Worm (Caenorhabditis elegans) whole organism, L4 larva: Measurements from ENCODE around the gene ZK370.6.

ENCODE experiments used
- D1046.2 ChIP-seq: fragments of 200-800 bp; sonication (Bioruptor generic); IDR thresholded peaks from 2 replicates; pipeline ENCODE4 v1.3.6; 2022; ENCODE audit warnings: missing genetic modification characterization, missing compliant biosample characterization
- F10B5.3 ChIP-seq: sonication (generic microtip); optimal IDR thresholded peaks from 2 replicates; lab custom pipeline; 2016; ENCODE audit warnings: mild to moderate bottlenecking, missing genetic modification characterization, missing compliant biosample characterization
- F26F4.8 ChIP-seq: fragments of 200-800 bp; sonication (Bioruptor generic); conservative IDR thresholded peaks from 2 replicates; pipeline ENCODE4 v1.3.6; 2022; ENCODE audit warnings: missing genetic modification characterization, missing compliant biosample characterization
- F37D6.2 ChIP-seq: sonication (generic microtip); optimal IDR thresholded peaks from 2 replicates; lab custom pipeline; 2016; ENCODE audit warnings: mild to moderate bottlenecking, missing genetic modification characterization, missing compliant biosample characterization
- F49E8.2 ChIP-seq: sonication (generic microtip); optimal IDR thresholded peaks from 2 replicates; lab custom pipeline; 2016; ENCODE audit warnings: missing compliant biosample characterization, mild to moderate bottlenecking, missing genetic modification characterization, borderline replicate concordance
- T26A8.4 ChIP-seq: fragments of 200-800 bp; sonication (Bioruptor generic); IDR thresholded peaks from 2 replicates; pipeline ENCODE4 v1.3.6; 2022; ENCODE audit warnings: missing genetic modification characterization, missing compliant biosample characterization
- Y48G9A.11 ChIP-seq: fragments of 200-800 bp; sonication (Bioruptor generic); IDR thresholded peaks from 2 replicates; pipeline ENCODE4 v1.3.6; 2022; ENCODE audit warnings: missing genetic modification reagents, missing genetic modification characterization, missing compliant biosample characterization
- Y5F2A.4 ChIP-seq: fragments of 200-800 bp; sonication (Bioruptor generic); optimal IDR thresholded peaks from 2 replicates; lab custom pipeline; 2018; ENCODE audit warnings: mild to moderate bottlenecking, missing genetic modification characterization, missing compliant biosample characterization
- Y75B8A.6 ChIP-seq: fragments of 200-800 bp; sonication (Bioruptor generic); IDR thresholded peaks from 2 replicates; pipeline ENCODE4 v1.3.6; 2022; ENCODE audit warnings: missing genetic modification reagents, missing genetic modification characterization, missing compliant biosample characterization
- ZK337.2 ChIP-seq: fragments of 200-800 bp; sonication (Bioruptor generic); IDR thresholded peaks from 2 replicates; pipeline ENCODE4 v1.3.6; 2022; ENCODE audit warnings: missing genetic modification reagents, missing genetic modification characterization, missing compliant biosample characterization
- ZK546.5 ChIP-seq, 2 experiments: sonication (generic microtip); optimal IDR thresholded peaks; 2 replicates each; lab custom pipeline; 2017; ENCODE audit warnings: missing biosample characterization in 2 of 2, missing genetic modification characterization in 2 of 2
- ama-1 ChIP-seq: fragments of 150-350 bp; optimal IDR thresholded peaks from 2 replicates; lab custom pipeline; 2014; ENCODE audit warnings: inconsistent platforms, mixed read lengths
- ceh-20 ChIP-seq: fragments of 200-800 bp; sonication (Bioruptor generic); IDR thresholded peaks from 2 replicates; pipeline ENCODE4 v1.3.6; 2022; ENCODE audit warnings: missing genetic modification reagents, missing genetic modification characterization, missing compliant biosample characterization
- ceh-28 ChIP-seq: fragments of 150-350 bp; optimal IDR thresholded peaks from 2 replicates; lab custom pipeline; 2014; ENCODE audit warnings: missing biosample characterization, missing genetic modification reagents, missing genetic modification characterization
- ceh-62 ChIP-seq: sonication (generic microtip); optimal IDR thresholded peaks from 2 replicates; lab custom pipeline; 2017; ENCODE audit warnings: missing biosample characterization, missing genetic modification characterization
- ctbp-1 ChIP-seq: fragments of 200-800 bp; sonication (Bioruptor generic); IDR thresholded peaks from 2 replicates; pipeline ENCODE4 v1.3.6; 2022; ENCODE audit warnings: missing genetic modification reagents, missing genetic modification characterization, missing compliant biosample characterization
- daf-12 ChIP-seq: fragments of 150-350 bp; optimal IDR thresholded peaks from 2 replicates; lab custom pipeline; 2014; ENCODE audit warnings: missing biosample characterization, missing genetic modification reagents, missing genetic modification characterization
- daf-19 ChIP-seq: fragments of 200-800 bp; sonication (Bioruptor generic); conservative IDR thresholded peaks from 2 replicates; pipeline ENCODE4 v1.3.6; 2022; ENCODE audit warnings: missing genetic modification characterization, missing compliant biosample characterization
- dmd-6 ChIP-seq: fragments of 200-800 bp; sonication (Bioruptor generic); IDR thresholded peaks from 2 replicates; pipeline ENCODE4 v1.3.6; 2022; ENCODE audit warnings: missing genetic modification reagents, missing genetic modification characterization, missing compliant biosample characterization
- dmd-8 ChIP-seq: fragments of 200-800 bp; sonication (Bioruptor generic); IDR thresholded peaks from 2 replicates; pipeline ENCODE4 v1.3.6; 2022; ENCODE audit warnings: missing genetic modification characterization, missing compliant biosample characterization
- dve-1 ChIP-seq: sonication (generic microtip); optimal IDR thresholded peaks from 2 replicates; lab custom pipeline; 2017; ENCODE audit warnings: antibody characterized with exemption, mild to moderate bottlenecking, missing genetic modification characterization, missing compliant biosample characterization; ENCODE audit not compliant: insufficient read depth
- egl-27 ChIP-seq: sonication (generic microtip); optimal IDR thresholded peaks from 3 replicates; lab custom pipeline; 2017; ENCODE audit warnings: missing biosample characterization, missing genetic modification reagents, missing genetic modification characterization
- egl-43 ChIP-seq: fragments of 200-800 bp; sonication (Bioruptor generic); IDR thresholded peaks from 2 replicates; pipeline ENCODE4 v1.3.6; 2022; ENCODE audit warnings: missing genetic modification reagents, missing genetic modification characterization, missing compliant biosample characterization
- fkh-10 ChIP-seq: fragments of 150-350 bp; optimal IDR thresholded peaks from 2 replicates; lab custom pipeline; 2014; ENCODE audit warnings: missing biosample characterization, missing genetic modification reagents, missing genetic modification characterization
- hlh-11 ChIP-seq: fragments of 200-800 bp; sonication (Bioruptor generic); optimal IDR thresholded peaks from 2 replicates; lab custom pipeline; 2018; ENCODE audit warnings: mild to moderate bottlenecking, missing genetic modification characterization, missing compliant biosample characterization
- hmg-1.1 ChIP-seq: fragments of 200-800 bp; sonication (Bioruptor generic); IDR thresholded peaks from 2 replicates; pipeline ENCODE4 v1.3.6; 2022; ENCODE audit warnings: missing genetic modification reagents, missing genetic modification characterization, missing compliant biosample characterization
- jun-1 ChIP-seq: fragments of 150-350 bp; optimal IDR thresholded peaks from 2 replicates; lab custom pipeline; 2014; ENCODE audit warnings: missing biosample characterization, missing genetic modification reagents, missing genetic modification characterization
- lim-7 ChIP-seq: fragments of 200-800 bp; sonication (Bioruptor generic); IDR thresholded peaks from 2 replicates; pipeline ENCODE4 v1.3.6; 2022; ENCODE audit warnings: missing genetic modification characterization, missing compliant biosample characterization
- lin-1 ChIP-seq: fragments of 200-800 bp; sonication (Bioruptor generic); IDR thresholded peaks from 2 replicates; pipeline ENCODE4 v1.3.6; 2022; ENCODE audit warnings: missing genetic modification reagents, missing genetic modification characterization, missing compliant biosample characterization
- lin-13 ChIP-seq: fragments of 150-350 bp; optimal IDR thresholded peaks from 2 replicates; lab custom pipeline; 2014; ENCODE audit warnings: missing biosample characterization, missing genetic modification reagents, missing genetic modification characterization
- lin-29 ChIP-seq: fragments of 200-800 bp; sonication (Bioruptor generic); IDR thresholded peaks from 2 replicates; pipeline ENCODE4 v1.3.6; 2022; ENCODE audit warnings: missing genetic modification reagents, missing genetic modification characterization, missing compliant biosample characterization
- lin-38 ChIP-seq: fragments of 200-800 bp; sonication (Bioruptor generic); IDR thresholded peaks from 2 replicates; pipeline ENCODE4 v1.3.6; 2022; ENCODE audit warnings: missing genetic modification reagents, missing genetic modification characterization, missing compliant biosample characterization
- lir-3 ChIP-seq: sonication (generic microtip); optimal IDR thresholded peaks from 2 replicates; lab custom pipeline; 2016; ENCODE audit warnings: mild to moderate bottlenecking, missing genetic modification characterization, missing compliant biosample characterization
- madf-5 ChIP-seq, 2 experiments: fragments of 200-800 bp; sonication (Bioruptor generic); IDR thresholded peaks; 2 replicates each; pipeline ENCODE4 v1.3.6; 2022; ENCODE audit warnings: missing compliant biosample characterization in 2 of 2, missing genetic modification characterization in 2 of 2
- mes-2 ChIP-seq: sonication (generic microtip); optimal IDR thresholded peaks from 2 replicates; lab custom pipeline; 2016; ENCODE audit warnings: missing genotype, mild to moderate bottlenecking, missing genetic modification characterization, missing compliant biosample characterization; ENCODE audit not compliant: poor library complexity, severe bottlenecking
- mxl-2 ChIP-seq: fragments of 200-800 bp; sonication (Bioruptor generic); conservative IDR thresholded peaks from 2 replicates; pipeline ENCODE4 v1.3.6; 2022; ENCODE audit warnings: missing genetic modification reagents, missing genetic modification characterization, missing compliant biosample characterization
- nhr-10 ChIP-seq: fragments of 150-350 bp; optimal IDR thresholded peaks from 2 replicates; lab custom pipeline; 2014; ENCODE audit warnings: missing biosample characterization, missing genetic modification characterization
- nhr-102 ChIP-seq: sonication (generic microtip); optimal IDR thresholded peaks from 2 replicates; lab custom pipeline; 2016; ENCODE audit warnings: mild to moderate bottlenecking, missing genetic modification characterization, moderate library complexity, missing compliant biosample characterization
- nhr-11 ChIP-seq: fragments of 150-350 bp; optimal IDR thresholded peaks from 2 replicates; lab custom pipeline; 2014; ENCODE audit warnings: missing biosample characterization, missing genetic modification characterization
- nhr-111 ChIP-seq: fragments of 200-800 bp; sonication (Bioruptor generic); optimal IDR thresholded peaks from 2 replicates; lab custom pipeline; 2018; ENCODE audit warnings: mild to moderate bottlenecking, missing genetic modification characterization, missing compliant biosample characterization
- nhr-41 ChIP-seq: fragments of 200-800 bp; sonication (Bioruptor generic); IDR thresholded peaks from 2 replicates; pipeline ENCODE4 v1.3.6; 2022; ENCODE audit warnings: missing genetic modification reagents, missing genetic modification characterization, missing compliant biosample characterization
- nhr-48 ChIP-seq: sonication (generic microtip); optimal IDR thresholded peaks from 2 replicates; lab custom pipeline; 2016; ENCODE audit warnings: mild to moderate bottlenecking, missing genetic modification characterization, missing compliant biosample characterization
- pha-4 ChIP-seq, 2 experiments: fragments of 150-350 bp in 1 of 2; fragments of 200-800 bp in 1 of 2; sonication (Bioruptor generic) in 1 of 2; IDR thresholded peaks in 1 of 2; optimal IDR thresholded peaks in 1 of 2; 2 replicates each; pipeline versions ENCODE4 v1.3.6 to Lab custom; 2014 to 2022; ENCODE audit warnings: missing genetic modification characterization in 2 of 2, missing genetic modification reagents in 2 of 2, missing biosample characterization in 1 of 2, missing compliant biosample characterization in 1 of 2
- sdz-12 ChIP-seq: fragments of 200-800 bp; sonication (Bioruptor generic); optimal IDR thresholded peaks from 2 replicates; lab custom pipeline; 2018; ENCODE audit warnings: mild to moderate bottlenecking, missing genetic modification characterization, missing compliant biosample characterization
- set-16 ChIP-seq: fragments of 200-800 bp; sonication (Bioruptor generic); IDR thresholded peaks from 2 replicates; pipeline ENCODE4 v1.3.6; 2022; ENCODE audit warnings: missing genetic modification reagents, missing genetic modification characterization, missing compliant biosample characterization
- snpc-4 ChIP-seq: fragments of 150-350 bp; optimal IDR thresholded peaks from 2 replicates; lab custom pipeline; 2014; ENCODE audit warnings: missing biosample characterization, missing genetic modification characterization
- tag-97 ChIP-seq: fragments of 200-800 bp; sonication (Bioruptor generic); IDR thresholded peaks from 2 replicates; pipeline ENCODE4 v1.3.6; 2022; ENCODE audit warnings: missing genetic modification characterization, missing compliant biosample characterization
- tra-1 ChIP-seq: fragments of 200-800 bp; sonication (Bioruptor generic); IDR thresholded peaks from 2 replicates; pipeline ENCODE4 v1.3.6; 2022; ENCODE audit warnings: missing genetic modification reagents, missing genetic modification characterization, missing compliant biosample characterization
- unc-62 ChIP-seq, 3 experiments: fragments of 150-350 bp in 1 of 3; sonication (generic microtip); optimal IDR thresholded peaks in 2 of 3; peaks in 1 of 3; 1 replicate in 1 of 3; 2 replicates in 2 of 3; lab custom pipeline; 2014 to 2017; ENCODE audit warnings: missing biosample characterization in 3 of 3, missing genetic modification characterization in 3 of 3, missing genetic modification reagents in 3 of 3, missing genotype in 1 of 3
- ztf-11 ChIP-seq: fragments of 150-350 bp; optimal IDR thresholded peaks from 2 replicates; lab custom pipeline; 2014; ENCODE audit warnings: missing biosample characterization, missing genetic modification characterization
- ztf-7 ChIP-seq: fragments of 150-350 bp; optimal IDR thresholded peaks from 2 replicates; lab custom pipeline; 2014; ENCODE audit warnings: missing biosample characterization, missing genetic modification characterization

Gene ZK370.6

ce11 chrIII:8780473-8780872 lies 36.8 kb upstream of the ZK370.6 start (continued):
- TF ChIP-seq lir-3 (tag; lab: Kevin White, UChicago): no peak
- no peak for TF ChIP-seq F49E8.2 (tag; lab: Kevin White, UChicago)
- no peak for TF ChIP-seq lin-13
- TF ChIP-seq ceh-62: no peak
- TF ChIP-seq D1046.2: no peak
- TF ChIP-seq nhr-10: no peak
- TF ChIP-seq ama-1 (lab: Kevin White, UChicago): no peak
- no peak for TF ChIP-seq snpc-4 (tag; lab: Kevin White, UChicago)
- TF ChIP-seq F26F4.8 (GFP tag; lab: Robert Waterston, UW): no peak
- no peak for TF ChIP-seq egl-43
- TF ChIP-seq pha-4 (GFP tag; IDR thresholded peaks at IDR 0.05; lab: Robert Waterston, UW): no peak
- TF ChIP-seq pha-4 (tag; optimal IDR thresholded peaks at IDR 0.05; lab: Kevin White, UChicago): no peak
- no peak for TF ChIP-seq fkh-10 (GFP tag; lab: Kevin White, UChicago)
- TF ChIP-seq ctbp-1: no peak
- TF ChIP-seq dmd-8 (GFP tag; lab: Robert Waterston, UW): no peak
- TF ChIP-seq Y48G9A.11 (GFP tag; lab: Robert Waterston, UW): no peak
- TF ChIP-seq mxl-2 (GFP tag; lab: Robert Waterston, UW): no peak
- no peak for TF ChIP-seq sdz-12 (GFP tag; lab: Kevin White, UChicago)
- TF ChIP-seq egl-27: no peak
- TF ChIP-seq ZK546.5 (tag; optimal IDR thresholded peaks at IDR 0.05; lab: Kevin White, UChicago): no peak
- peak; percentile 48 for TF ChIP-seq nhr-11 (tag; lab: Kevin White, UChicago)
- no peak for TF ChIP-seq nhr-111 (GFP tag; lab: Kevin White, UChicago)
- peak; percentile 89 for TF ChIP-seq hlh-11 (tag; lab: Kevin White, UChicago)
- no peak for TF ChIP-seq lin-29 (GFP tag; lab: Robert Waterston, UW)
- TF ChIP-seq ztf-7 (tag; lab: Kevin White, UChicago): no peak
- peak in 1 of 2 experiments; percentile 99 for TF ChIP-seq unc-62 (GFP tag; optimal IDR thresholded peaks at IDR 0.05 in 1 of 2; lab: Kevin White, UChicago)
- no peak for TF ChIP-seq unc-62 (tag; optimal IDR thresholded peaks at IDR 0.05; lab: Kevin White, UChicago)
- TF ChIP-seq Y75B8A.6 (GFP tag; lab: Robert Waterston, UW): no peak
- no peak for TF ChIP-seq jun-1 (tag; lab: Kevin White, UChicago)
- peak; percentile 33 for TF ChIP-seq dve-1
- no peak for TF ChIP-seq daf-12 (tag; lab: Kevin White, UChicago)
- TF ChIP-seq set-16: no peak
- no peak for TF ChIP-seq lim-7 (GFP tag; lab: Robert Waterston, UW)
- no peak for TF ChIP-seq nhr-102
- no peak for TF ChIP-seq ztf-11 (tag; lab: Kevin White, UChicago)
- no peak for TF ChIP-seq lin-1
- TF ChIP-seq F37D6.2 (tag; lab: Kevin White, UChicago): no peak
- no peak for TF ChIP-seq Y5F2A.4 (GFP tag; lab: Kevin White, UChicago)
- peak; percentile 45; the same call in 1 of the 2 replicates for TF ChIP-seq dmd-6 (GFP tag; lab: Robert Waterston, UW)
- no peak for TF ChIP-seq daf-19 (GFP tag; lab: Robert Waterston, UW)
- TF ChIP-seq tra-1 (GFP tag; lab: Robert Waterston, UW): no peak
- no peak for TF ChIP-seq T26A8.4 (GFP tag; lab: Robert Waterston, UW)
- TF ChIP-seq hmg-1.1: no peak
- TF ChIP-seq ceh-20 (GFP tag; lab: Robert Waterston, UW): 0 out of 2 replicates have a peak, but pooled peaks have one; percentile 8
- peak; percentile 52 for TF ChIP-seq nhr-48 (tag; lab: Kevin White, UChicago)
- no peak for TF ChIP-seq lin-38 (GFP tag; lab: Robert Waterston, UW)
- TF ChIP-seq mes-2: peak; percentile 9
- TF ChIP-seq tag-97: no peak
- no peak for TF ChIP-seq F10B5.3 (tag; lab: Kevin White, UChicago)
- TF ChIP-seq nhr-41 (GFP tag; lab: Robert Waterston, UW): no peak
- no peak for TF ChIP-seq ceh-28 (tag; lab: Kevin White, UChicago)
- TF ChIP-seq ZK337.2 (GFP tag; lab: Robert Waterston, UW): no peak
- TF ChIP-seq madf-5 (GFP tag; IDR thresholded peaks at IDR 0.05; lab: Robert Waterston, UW): no peak
